Fruit fly (Drosophila melanogaster) whole organism, pupa: ENCODE results near the gene RhoGAP19D.

Experiments
- CG10348 ChIP-seq: fragments of 200-800 bp; sonication (Bioruptor generic); IDR thresholded peaks from 2 replicates; pipeline ENCODE4 v1.3.6; 2022; ENCODE audit warnings: missing biosample characterization, missing genetic modification characterization
- D1 ChIP-seq: fragments of 200-800 bp; sonication (Bioruptor generic); optimal IDR thresholded peaks from 2 replicates; lab custom pipeline; 2018; ENCODE audit warnings: missing biosample characterization, mild to moderate bottlenecking, missing genetic modification characterization, moderate library complexity
- Snoo ChIP-seq: fragments of 200-800 bp; sonication (Bioruptor generic); optimal IDR thresholded peaks from 3 replicates; lab custom pipeline; 2017; ENCODE audit warnings: missing biosample characterization, mild to moderate bottlenecking, missing genetic modification characterization, inconsistent platforms

DNA sequence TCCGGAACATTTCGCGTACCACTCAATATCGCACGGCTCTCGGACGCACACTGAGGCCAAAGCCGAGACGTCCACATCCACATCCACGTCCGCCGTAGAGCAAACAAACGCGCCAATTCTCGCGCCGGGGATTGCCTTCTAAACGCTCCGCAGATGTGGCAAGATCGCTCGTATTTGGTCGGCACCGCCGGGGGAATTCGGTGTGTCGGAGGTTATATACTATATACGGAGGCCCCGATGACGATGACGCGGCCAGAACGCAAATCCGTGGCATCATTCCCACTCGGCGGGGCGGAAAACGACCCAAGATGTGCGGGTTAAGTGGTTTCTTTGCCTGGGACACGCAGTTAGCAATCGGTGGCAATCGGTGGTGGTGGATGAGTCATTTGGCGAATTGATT is 7.7 kb upstream of the RhoGAP19D start:
- no peak for TF ChIP-seq D1
- no peak for TF ChIP-seq CG10348 (GFP tag; lab: Robert Waterston, UW)
- no peak for TF ChIP-seq Snoo (tag; lab: Kevin White, UChicago)
